Fruit fly (Drosophila melanogaster): ENCODE results near the gene CCT2.
A peak's percentile ranks its signal among the peaks of the same experiment; 100 is the strongest.

Gene CCT2

DNA sequence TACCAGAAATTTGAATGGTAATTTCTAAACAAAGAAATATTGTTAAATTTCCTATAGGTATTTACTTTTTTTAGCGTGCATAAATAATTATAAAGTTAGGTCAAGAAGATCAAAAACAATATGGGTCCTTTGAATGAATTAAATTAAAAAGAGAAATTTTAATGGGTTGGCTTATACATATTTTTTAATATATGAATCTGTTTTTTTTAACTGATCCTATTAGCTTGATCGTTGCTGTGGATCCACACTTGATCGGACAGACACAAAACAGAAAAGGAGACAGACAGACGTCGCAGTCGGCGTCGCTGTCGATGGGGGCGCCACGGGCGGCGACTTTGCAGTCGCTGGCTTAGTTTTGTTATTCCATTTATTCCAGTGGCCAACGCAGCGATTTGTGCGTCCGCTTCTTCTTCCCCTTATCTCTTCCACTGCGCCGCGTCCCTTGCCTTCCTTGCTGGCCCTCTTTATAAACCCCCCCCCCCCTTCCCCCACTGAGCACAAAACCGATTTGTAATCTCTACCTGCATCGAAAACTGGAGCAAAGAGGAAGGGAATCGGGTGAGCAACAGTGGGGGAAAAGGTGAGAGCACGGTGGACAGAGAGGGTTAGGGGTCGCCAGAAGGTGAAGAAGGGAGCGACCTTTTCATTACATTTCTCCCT lies 41.5 kb upstream of the CCT2 start (continued):
- peak; percentile 33 for TF ChIP-seq Lhr (GFP tag; optimal IDR thresholded peaks at IDR 0.05)
- no peak for TF ChIP-seq CG3995 (GFP tag; optimal IDR thresholded peaks at IDR 0.05)
- no peak for TF ChIP-seq exex (tag; optimal IDR thresholded peaks at IDR 0.05)
- peak; percentile 87 for TF ChIP-seq dmrt99B (tag; optimal IDR thresholded peaks at IDR 0.05)
- TF ChIP-seq CG8478 (optimal IDR thresholded peaks at IDR 0.05) = no peak
- no peak for TF ChIP-seq Bgb (GFP tag; IDR thresholded peaks at IDR 0.05; ENCODE audit: partially characterized antibody)
- TF ChIP-seq CG17912 (GFP tag; optimal IDR thresholded peaks at IDR 0.05) = no peak
- peak; percentile 33 for TF ChIP-seq CG12769 (tag; optimal IDR thresholded peaks at IDR 0.05)
- no peak for TF ChIP-seq CkIIα-i1 (GFP tag; IDR thresholded peaks at IDR 0.05)
- peak in 1 of 2 experiments; percentile 28 for TF ChIP-seq Pdp1 (GFP tag; optimal IDR thresholded peaks at IDR 0.05)
- 0 out of 2 replicates have a peak, but pooled peaks have one; percentile 35 for TF ChIP-seq sens-2 (GFP tag; IDR thresholded peaks at IDR 0.05)
- peak; percentile 82 for TF ChIP-seq CG31441 (GFP tag; IDR thresholded peaks at IDR 0.05)
- no peak for TF ChIP-seq gsb (GFP tag; IDR thresholded peaks at IDR 0.05)
- no peak for TF ChIP-seq Hand (GFP tag; optimal IDR thresholded peaks at IDR 0.05)
- no peak for TF ChIP-seq CG9932 (GFP tag; IDR thresholded peaks at IDR 0.05)
- TF ChIP-seq maf-S (GFP tag; optimal IDR thresholded peaks at IDR 0.05) = no peak
- TF ChIP-seq NK7.1 (GFP tag; optimal IDR thresholded peaks at IDR 0.05) = no peak
- peak; percentile 45 for TF ChIP-seq CG4404 (GFP tag; IDR thresholded peaks at IDR 0.05)
- TF ChIP-seq dmrt11E (tag; optimal IDR thresholded peaks at IDR 0.05) = peak; percentile 88
- no peak for TF ChIP-seq Lpt (GFP tag; optimal IDR thresholded peaks at IDR 0.05)
- peak; percentile 31 for TF ChIP-seq kah (GFP tag; optimal IDR thresholded peaks at IDR 0.05)
- no peak for TF ChIP-seq prd (optimal IDR thresholded peaks at IDR 0.05)
- TF ChIP-seq prd (GFP tag; IDR thresholded peaks at IDR 0.05) = peak; percentile 59; the same call in 2 of the 3 replicates
- TF ChIP-seq Atf3 (GFP tag; optimal IDR thresholded peaks at IDR 0.05) = no peak
- TF ChIP-seq Awh (GFP tag; IDR thresholded peaks at IDR 0.05) = peak; percentile 31; the same call in 1 of the 2 replicates
- no peak for TF ChIP-seq CG6854 (GFP tag; optimal IDR thresholded peaks at IDR 0.05)
- TF ChIP-seq CG13123 (GFP tag; optimal IDR thresholded peaks at IDR 0.05) = no peak
- no peak for TF ChIP-seq Ets97D (GFP tag; optimal IDR thresholded peaks at IDR 0.05)
- TF ChIP-seq twi (tag; optimal IDR thresholded peaks at IDR 0.05) = peak; percentile 62
- TF ChIP-seq CG11560 (tag; IDR thresholded peaks at IDR 0.05) = no peak
- TF ChIP-seq kni (GFP tag; optimal IDR thresholded peaks at IDR 0.05) = peak; percentile 100
- no peak for TF ChIP-seq slbo (GFP tag; IDR thresholded peaks at IDR 0.05)
- peak; percentile 3 for TF ChIP-seq CG7271 (tag; optimal IDR thresholded peaks at IDR 0.05)
- TF ChIP-seq CG9437 (GFP tag; optimal IDR thresholded peaks at IDR 0.05) = peak; percentile 59
- no peak for TF ChIP-seq hth (optimal IDR thresholded peaks at IDR 0.05)
- peak; percentile 82 for TF ChIP-seq Oli (tag; optimal IDR thresholded peaks at IDR 0.05)
- peak; percentile 76 for TF ChIP-seq Adf1 (GFP tag; IDR thresholded peaks at IDR 0.05)
- TF ChIP-seq D (optimal IDR thresholded peaks at IDR 0.05) = no peak
- peak; percentile 73 for TF ChIP-seq D (GFP tag; optimal IDR thresholded peaks at IDR 0.05)
- peak; percentile 31; the same call in 1 of the 2 replicates for TF ChIP-seq sim (GFP tag; IDR thresholded peaks at IDR 0.05)
- TF ChIP-seq sug (tag; optimal IDR thresholded peaks at IDR 0.05) = no peak
- TF ChIP-seq ewg (GFP tag; optimal IDR thresholded peaks at IDR 0.05) = peak; percentile 53
- no peak for TF ChIP-seq stwl (tag; optimal IDR thresholded peaks at IDR 0.05)
- TF ChIP-seq danr (GFP tag; IDR thresholded peaks at IDR 0.05) = no peak
- TF ChIP-seq CG6254 (GFP tag; optimal IDR thresholded peaks at IDR 0.05) = peak; percentile 50
- no peak for TF ChIP-seq shn (GFP tag; optimal IDR thresholded peaks at IDR 0.05)
- no peak for TF ChIP-seq ab (GFP tag; optimal IDR thresholded peaks at IDR 0.05)
- no peak for TF ChIP-seq gt (GFP tag; IDR thresholded peaks at IDR 0.05)
- no peak for TF ChIP-seq pita (GFP tag; optimal IDR thresholded peaks at IDR 0.05)
- no peak for TF ChIP-seq scrt (GFP tag; optimal IDR thresholded peaks at IDR 0.05)
- TF ChIP-seq CG32772 (GFP tag; IDR thresholded peaks at IDR 0.05) = peak; percentile 47
